Fruit fly (Drosophila melanogaster) whole organism, embryonic: ENCODE measurements around the gene Mst98Ca.
A peak's percentile ranks its signal among the peaks of the same experiment; 100 is the strongest.

Experiments
- Atf6 ChIP-seq: fragments of 200-800 bp; sonication (Bioruptor generic); IDR thresholded peaks from 2 replicates; pipeline ENCODE4 v1.3.6; 2022; ENCODE audit warnings: missing biosample characterization, missing genetic modification characterization
- Blimp-1 ChIP-seq: fragments of 200-800 bp; sonication (Bioruptor generic); optimal IDR thresholded peaks from 3 replicates; lab custom pipeline; 2018; ENCODE audit warnings: missing biosample characterization, missing genetic modification characterization, mild to moderate bottlenecking, moderate library complexity, missing genetic modification reagents
- CG10462 ChIP-seq: fragments of 200-800 bp; sonication (Bioruptor generic); optimal IDR thresholded peaks from 2 replicates; lab custom pipeline; 2016; ENCODE audit warnings: missing biosample characterization, missing genetic modification characterization
- CG10543 ChIP-seq: fragments of 200-800 bp; sonication (Bioruptor generic); optimal IDR thresholded peaks from 3 replicates; lab custom pipeline; 2017; ENCODE audit warnings: missing biosample characterization, mild to moderate bottlenecking, missing genetic modification characterization, moderate library complexity
- CG12769 ChIP-seq: fragments of 200-800 bp; sonication (Bioruptor generic); optimal IDR thresholded peaks from 2 replicates; lab custom pipeline; 2019; ENCODE audit warnings: missing biosample characterization, mild to moderate bottlenecking, missing genetic modification characterization, moderate library complexity
- CG13296 ChIP-seq: fragments of 200-800 bp; sonication (Bioruptor generic); optimal IDR thresholded peaks from 3 replicates; lab custom pipeline; 2018; ENCODE audit warnings: missing biosample characterization, mild to moderate bottlenecking, missing genetic modification characterization
- CG13894 ChIP-seq: fragments of 200-800 bp; sonication (Bioruptor generic); optimal IDR thresholded peaks from 3 replicates; lab custom pipeline; 2018; ENCODE audit warnings: missing biosample characterization, mild to moderate bottlenecking, missing genetic modification characterization, moderate library complexity
- CG1603 ChIP-seq: fragments of 200-800 bp; sonication (Bioruptor generic); optimal IDR thresholded peaks from 2 replicates; lab custom pipeline; 2019; ENCODE audit warnings: missing biosample characterization, mild to moderate bottlenecking, missing genetic modification characterization, moderate library complexity
- CG3281 ChIP-seq: fragments of 200-800 bp; sonication (Bioruptor generic); optimal IDR thresholded peaks from 3 replicates; lab custom pipeline; 2017; ENCODE audit warnings: missing biosample characterization, mild to moderate bottlenecking, missing genetic modification characterization
- CG3995 ChIP-seq: fragments of 200-800 bp; sonication (Bioruptor generic); optimal IDR thresholded peaks from 3 replicates; lab custom pipeline; 2016; ENCODE audit warnings: missing biosample characterization, missing genetic modification characterization
- CG4707 ChIP-seq: fragments of 200-800 bp; sonication (Bioruptor generic); optimal IDR thresholded peaks from 2 replicates; lab custom pipeline; 2018; ENCODE audit warnings: missing biosample characterization, mild to moderate bottlenecking, missing genetic modification characterization, moderate library complexity
- CG7357 ChIP-seq: fragments of 200-800 bp; sonication (Bioruptor generic); IDR thresholded peaks from 3 replicates; pipeline ENCODE4 v1.3.6; 2022; ENCODE audit warnings: missing biosample characterization, missing genetic modification characterization
- CG9727 ChIP-seq: fragments of 200-800 bp; sonication (Bioruptor generic); optimal IDR thresholded peaks from 3 replicates; lab custom pipeline; 2017; ENCODE audit warnings: missing biosample characterization, mild to moderate bottlenecking, missing genetic modification characterization
- CTCF ChIP-seq: fragments of 200-800 bp; sonication (Bioruptor generic); optimal IDR thresholded peaks from 2 replicates; lab custom pipeline; 2017; ENCODE audit warnings: missing biosample characterization, mild to moderate bottlenecking, missing genetic modification characterization, moderate library complexity
- Doc3 ChIP-seq: fragments of 200-800 bp; sonication (Bioruptor generic); IDR thresholded peaks from 3 replicates; pipeline ENCODE4 v1.3.6; 2022; ENCODE audit warnings: missing biosample characterization, missing genetic modification characterization; ENCODE audit not compliant: partially characterized antibody
- E2f2 ChIP-seq: fragments of 200-800 bp; sonication (Bioruptor generic); IDR thresholded peaks from 2 replicates; pipeline ENCODE4 v1.3.6; 2022; ENCODE audit warnings: missing biosample characterization, missing genetic modification characterization
- Eip74EF ChIP-seq, 2 experiments: fragments of 200-800 bp in 1 of 2; fragments of >200 bp in 1 of 2; sonication (Bioruptor generic) in 1 of 2; optimal IDR thresholded peaks; 2 replicates each; lab custom pipeline; 2017 to 2019; ENCODE audit warnings: missing biosample characterization in 2 of 2, missing genetic modification characterization in 2 of 2, mild to moderate bottlenecking in 1 of 2, moderate library complexity in 1 of 2
- Ets65A ChIP-seq: fragments of 200-800 bp; sonication (Bioruptor generic); peaks from one replicate; lab custom pipeline; 2016; ENCODE audit warnings: missing biosample characterization, missing genetic modification characterization
- Lhr ChIP-seq: fragments of 200-800 bp; sonication (Bioruptor generic); optimal IDR thresholded peaks from 3 replicates; lab custom pipeline; 2017; ENCODE audit warnings: mild to moderate bottlenecking, missing biosample characterization, missing genetic modification reagents, missing genetic modification characterization
- Med ChIP-seq: fragments of 200-800 bp; sonication (Bioruptor generic); peaks from one replicate; lab custom pipeline; 2016; ENCODE audit warnings: missing biosample characterization, missing genetic modification characterization, mild to moderate bottlenecking, inconsistent platforms, moderate library complexity
- Myb ChIP-seq: fragments of 200-800 bp; sonication (Bioruptor generic); optimal IDR thresholded peaks from 2 replicates; lab custom pipeline; 2016; ENCODE audit warnings: missing biosample characterization, missing genetic modification characterization
- Poxn ChIP-seq: fragments of 200-800 bp; sonication (Bioruptor generic); IDR thresholded peaks from 2 replicates; pipeline ENCODE4 v1.3.6; 2022; ENCODE audit warnings: missing biosample characterization, missing genetic modification characterization
- Ptx1 ChIP-seq: fragments of 200-800 bp; sonication (Bioruptor generic); IDR thresholded peaks from 2 replicates; pipeline ENCODE4 v1.3.6; 2022; ENCODE audit warnings: missing biosample characterization, missing genetic modification characterization
- Scr ChIP-seq: fragments of 200-800 bp; sonication (Bioruptor generic); IDR thresholded peaks from 2 replicates; pipeline ENCODE4 v1.3.6; 2022; ENCODE audit warnings: missing biosample characterization, missing genetic modification characterization; ENCODE audit not compliant: partially characterized antibody
- Usf ChIP-seq: fragments of 200-800 bp; sonication (Bioruptor generic); optimal IDR thresholded peaks from 2 replicates; lab custom pipeline; 2017; ENCODE audit warnings: missing genotype, missing biosample characterization, missing genetic modification characterization
- chinmo ChIP-seq: fragments of 200-800 bp; sonication (Bioruptor generic); IDR thresholded peaks from 4 replicates; pipeline ENCODE4 v1.3.6; 2022; ENCODE audit warnings: missing biosample characterization, missing genetic modification characterization; ENCODE audit not compliant: partially characterized antibody
- crol ChIP-seq: fragments of 200-800 bp; sonication (Bioruptor generic); IDR thresholded peaks from 2 replicates; pipeline ENCODE4 v1.3.6; 2022; ENCODE audit warnings: missing biosample characterization, missing genetic modification characterization
- gt ChIP-seq: fragments of 200-800 bp; sonication (Bioruptor generic); IDR thresholded peaks from 2 replicates; pipeline ENCODE4 v1.3.6; 2022; ENCODE audit warnings: missing biosample characterization, missing genetic modification characterization
- knrl ChIP-seq: fragments of 200-800 bp; sonication (Bioruptor generic); IDR thresholded peaks from 3 replicates; pipeline ENCODE4 v1.3.6; 2022; ENCODE audit warnings: missing biosample characterization, missing genetic modification characterization; ENCODE audit not compliant: partially characterized antibody
- lab ChIP-seq: fragments of 200-800 bp; sonication (Bioruptor generic); optimal IDR thresholded peaks from 3 replicates; lab custom pipeline; 2017; ENCODE audit warnings: missing biosample characterization, missing genetic modification characterization, mild to moderate bottlenecking, moderate library complexity, missing genetic modification reagents
- lbe ChIP-seq: fragments of 200-800 bp; sonication (Bioruptor generic); optimal IDR thresholded peaks from 2 replicates; lab custom pipeline; 2016; ENCODE audit warnings: missing biosample characterization, mild to moderate bottlenecking, missing genetic modification characterization
- phol ChIP-seq: fragments of 200-800 bp; sonication (Bioruptor generic); optimal IDR thresholded peaks from 3 replicates; lab custom pipeline; 2018; ENCODE audit warnings: missing biosample characterization, mild to moderate bottlenecking, missing genetic modification characterization, moderate library complexity
- row ChIP-seq: fragments of 200-800 bp; sonication (Bioruptor generic); IDR thresholded peaks from 3 replicates; pipeline ENCODE4 v1.3.6; 2022; ENCODE audit warnings: missing biosample characterization, missing genetic modification characterization
- sens ChIP-seq: fragments of 200-800 bp; sonication (Bioruptor generic); peaks from one replicate; lab custom pipeline; 2016; ENCODE audit warnings: missing biosample characterization, missing genetic modification characterization
- slbo ChIP-seq: fragments of 200-800 bp; sonication (Bioruptor generic); IDR thresholded peaks from 2 replicates; pipeline ENCODE4 v1.3.6; 2022; ENCODE audit warnings: missing biosample characterization, missing genetic modification characterization
- sr ChIP-seq: fragments of 200-800 bp; sonication (Bioruptor generic); IDR thresholded peaks from 3 replicates; pipeline ENCODE4 v1.3.6; 2022; ENCODE audit warnings: missing biosample characterization, missing genetic modification characterization
- tin ChIP-seq: fragments of 200-800 bp; sonication (Bioruptor generic); optimal IDR thresholded peaks from 3 replicates; lab custom pipeline; 2016; ENCODE audit warnings: missing biosample characterization, missing genetic modification characterization
- tll ChIP-seq, 2 experiments: fragments of 200-800 bp in 1 of 2; fragments of >200 bp in 1 of 2; sonication (Bioruptor generic) in 1 of 2; optimal IDR thresholded peaks; 2 replicates each; lab custom pipeline; 2017 to 2019; ENCODE audit warnings: missing biosample characterization in 2 of 2, missing genetic modification characterization in 2 of 2, mild to moderate bottlenecking in 1 of 2, moderate library complexity in 1 of 2
- ttk ChIP-seq: fragments of 200-800 bp; sonication (Bioruptor generic); IDR thresholded peaks from 2 replicates; pipeline ENCODE4 v2.1.2; 2022; ENCODE audit warnings: missing biosample characterization, missing genetic modification characterization
- wdn ChIP-seq: fragments of 200-800 bp; sonication (Bioruptor generic); IDR thresholded peaks from 2 replicates; pipeline ENCODE4 v1.3.6; 2022; ENCODE audit warnings: missing biosample characterization, missing genetic modification characterization
- zen2 ChIP-seq: fragments of 200-800 bp; sonication (Bioruptor generic); IDR thresholded peaks from 3 replicates; pipeline ENCODE4 v1.3.6; 2022; ENCODE audit warnings: missing biosample characterization, missing genetic modification characterization; ENCODE audit not compliant: partially characterized antibody

Gene Mst98Ca

dm6 chr3R:28317151-28317844, 26.2 kb downstream of the Mst98Ca start (continued):
- TF ChIP-seq phol (tag; lab: Kevin White, UChicago) = peak; percentile 9
- no peak for TF ChIP-seq CG13296 (GFP tag; lab: Kevin White, UChicago)
- peak; percentile 19 for TF ChIP-seq CG13894 (tag; lab: Kevin White, UChicago)
- no peak for TF ChIP-seq E2f2 (GFP tag; lab: Robert Waterston, UW)
- peak; percentile 54 for TF ChIP-seq lab
- TF ChIP-seq gt (GFP tag; lab: Robert Waterston, UW) = no peak
- TF ChIP-seq Ptx1 (GFP tag; lab: Robert Waterston, UW) = peak; percentile 28; the same call in 1 of the 2 replicates
- TF ChIP-seq Blimp-1 (GFP tag; lab: Kevin White, UChicago) = no peak
- no peak for TF ChIP-seq Usf (GFP tag; lab: Kevin White, UChicago)
- 0 out of 2 replicates have a peak, but pooled peaks have one; percentile 5 for TF ChIP-seq wdn (GFP tag; lab: Robert Waterston, UW)
- TF ChIP-seq Myb = no peak
- peak; percentile 6 for TF ChIP-seq tin (GFP tag; lab: Kevin White, UChicago)
- TF ChIP-seq ttk (GFP tag; lab: Robert Waterston, UW) = 0 out of 2 replicates have a peak, but pooled peaks have one; percentile 18
- peak; percentile 27 for TF ChIP-seq CG9727 (GFP tag; lab: Kevin White, UChicago)
- TF ChIP-seq tll (GFP tag; optimal IDR thresholded peaks at IDR 0.05; lab: Kevin White, UChicago) = no peak
- TF ChIP-seq CG4707 = no peak
- peak; percentile 18 for TF ChIP-seq CG3281 (GFP tag; lab: Kevin White, UChicago)
- TF ChIP-seq Poxn (GFP tag; lab: Robert Waterston, UW) = no peak
- peak; percentile 45 for TF ChIP-seq row

- TF ChIP-seq crol (0 out of 2 replicates have a peak, but pooled peaks have one; percentile 17), knrl (GFP tag; lab: Robert Waterston, UW) (0 out of 3 replicates have a peak, but pooled peaks have one; percentile 25), CG10462 (GFP tag; lab: Kevin White, UChicago) (no peak), zen2 (GFP tag; lab: Robert Waterston, UW) (peak; percentile 52; the same call in 1 of the 3 replicates), chinmo (GFP tag; lab: Robert Waterston, UW) (0 out of 4 replicates have a peak, but pooled peaks have one; percentile 10), sens (GFP tag; lab: Kevin White, UChicago) (peak; percentile 31), Lhr (GFP tag; lab: Kevin White, UChicago) (no peak), slbo (GFP tag; lab: Robert Waterston, UW) (0 out of 2 replicates have a peak, but pooled peaks have one; percentile 7), Med (GFP tag; lab: Kevin White, UChicago) (peak; percentile 64), Doc3 (GFP tag; lab: Robert Waterston, UW) (0 out of 3 replicates have a peak, but pooled peaks have one; percentile 40), CG7357 (GFP tag; lab: Robert Waterston, UW) (0 out of 3 replicates have a peak, but pooled peaks have one; percentile 10), CG12769 (peak; percentile 78), sr (GFP tag; lab: Robert Waterston, UW) (0 out of 3 replicates have a peak, but pooled peaks have one; percentile 27), CG3995 (GFP tag; lab: Kevin White, UChicago) (no peak), lbe (GFP tag; lab: Kevin White, UChicago) (no peak), Ets65A (GFP tag; lab: Kevin White, UChicago) (peak; percentile 94), Scr (0 out of 2 replicates have a peak, but pooled peaks have one; percentile 15), CTCF (no peak), Atf6 (GFP tag; lab: Robert Waterston, UW) (0 out of 2 replicates have a peak, but pooled peaks have one; percentile 40), CG10543 (GFP tag; lab: Kevin White, UChicago) (peak; percentile 13), Eip74EF (GFP tag; optimal IDR thresholded peaks at IDR 0.05; lab: Kevin White, UChicago) (no peak), CG1603 (no peak)
These were observed 32.7 kb downstream of the Mst98Ca start for dm6 chr3R:28323718-28324350.
